Fruit fly (Drosophila melanogaster): ENCODE results near the gene CG15812.

dm6 chr3L:3124519-3124918 lies 35.3 kb upstream of the CG15812 start:
- TF ChIP-seq Sp1 (GFP tag; optimal IDR thresholded peaks at IDR 0.05) (no peak), Rel (GFP tag; optimal IDR thresholded peaks at IDR 0.05) (no peak), Rel (tag; optimal IDR thresholded peaks at IDR 0.05) (peak; percentile 1), Dfd (GFP tag; optimal IDR thresholded peaks at IDR 0.05) (no peak), br (GFP tag; optimal IDR thresholded peaks at IDR 0.05) (no peak), lola (GFP tag; optimal IDR thresholded peaks at IDR 0.05) (no peak), fru (GFP tag; optimal IDR thresholded peaks at IDR 0.05) (no peak), Myc (optimal IDR thresholded peaks at IDR 0.05) (no peak)
